Fruit fly (Drosophila melanogaster): ENCODE measurements around the gene mop.
A peak's percentile ranks its signal among the peaks of the same experiment; 100 is the strongest.

Gene mop

DNA sequence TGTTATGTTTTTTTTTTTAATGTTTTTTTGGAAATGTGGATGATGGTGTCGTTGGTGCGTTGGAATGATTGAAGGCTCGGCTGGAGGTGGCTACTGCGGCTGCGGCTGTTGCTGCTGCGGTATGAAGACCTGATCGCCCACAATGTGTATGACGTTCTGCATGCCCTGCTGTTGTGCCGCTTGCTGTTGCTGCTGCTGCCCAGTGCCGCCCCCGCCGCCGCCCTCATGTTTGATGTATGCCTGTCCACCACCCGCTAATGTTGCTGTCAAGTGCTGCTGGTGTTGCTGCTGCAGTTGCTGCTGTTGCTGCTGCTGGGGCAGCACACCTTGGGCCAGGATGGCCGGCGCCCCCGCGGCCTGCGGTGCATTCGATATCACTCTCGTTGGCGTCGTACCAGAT, 23.1 kb downstream of the mop start:
- no peak for TF ChIP-seq Abd-B (GFP tag; optimal IDR thresholded peaks at IDR 0.05)
- no peak for TF ChIP-seq Hr78 (GFP tag; optimal IDR thresholded peaks at IDR 0.05)
- no peak for TF ChIP-seq fru (GFP tag; optimal IDR thresholded peaks at IDR 0.05)
- TF ChIP-seq Dfd (GFP tag; optimal IDR thresholded peaks at IDR 0.05), result peak; percentile 89
- TF ChIP-seq lola (GFP tag; optimal IDR thresholded peaks at IDR 0.05), result no peak

DNA sequence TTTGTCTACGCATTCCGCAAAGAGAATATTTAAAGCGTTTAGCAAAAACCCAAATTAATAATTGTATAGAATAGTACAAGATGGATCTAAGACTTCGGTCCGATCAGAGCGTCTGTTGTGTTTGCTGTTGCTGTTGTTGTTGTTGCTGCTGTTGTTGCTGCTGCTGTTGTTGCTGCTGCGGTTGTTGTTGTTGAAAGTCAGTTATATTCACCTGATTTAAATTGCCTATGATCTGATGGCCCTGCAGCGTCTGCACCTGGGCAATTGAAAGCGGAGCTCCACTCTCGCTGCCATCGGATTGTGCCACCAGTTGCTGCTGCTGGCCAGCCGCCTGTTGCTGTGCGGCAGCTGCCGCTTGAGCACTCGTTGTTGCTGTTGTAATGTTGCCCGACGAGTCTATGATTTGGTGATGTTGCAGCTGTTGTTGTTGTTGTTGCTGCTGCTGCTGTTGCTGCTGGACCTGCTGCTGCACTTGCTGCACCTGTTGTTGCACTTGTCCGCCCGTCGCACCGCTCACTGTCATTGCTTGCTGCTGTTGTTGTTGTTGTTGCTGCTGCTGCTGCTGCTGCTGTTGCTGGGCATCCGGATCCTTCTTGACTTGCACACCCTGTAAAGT, 24.8 kb downstream of the mop start:
- TF ChIP-seq CG9705 (GFP tag; optimal IDR thresholded peaks at IDR 0.05) (no peak), CrebA (GFP tag; optimal IDR thresholded peaks at IDR 0.05; ENCODE audit: borderline replicate concordance) (no peak), Sp1 (GFP tag; optimal IDR thresholded peaks at IDR 0.05) (no peak), Dfd (GFP tag; optimal IDR thresholded peaks at IDR 0.05) (peak; percentile 91), CG32264 (GFP tag; optimal IDR thresholded peaks at IDR 0.05) (no peak), ey (GFP tag; optimal IDR thresholded peaks at IDR 0.05) (no peak), Hr83 (GFP tag; optimal IDR thresholded peaks at IDR 0.05; ENCODE audit: poor library complexity, severe bottlenecking) (no peak), Abd-B (GFP tag; optimal IDR thresholded peaks at IDR 0.05) (no peak)

DNA sequence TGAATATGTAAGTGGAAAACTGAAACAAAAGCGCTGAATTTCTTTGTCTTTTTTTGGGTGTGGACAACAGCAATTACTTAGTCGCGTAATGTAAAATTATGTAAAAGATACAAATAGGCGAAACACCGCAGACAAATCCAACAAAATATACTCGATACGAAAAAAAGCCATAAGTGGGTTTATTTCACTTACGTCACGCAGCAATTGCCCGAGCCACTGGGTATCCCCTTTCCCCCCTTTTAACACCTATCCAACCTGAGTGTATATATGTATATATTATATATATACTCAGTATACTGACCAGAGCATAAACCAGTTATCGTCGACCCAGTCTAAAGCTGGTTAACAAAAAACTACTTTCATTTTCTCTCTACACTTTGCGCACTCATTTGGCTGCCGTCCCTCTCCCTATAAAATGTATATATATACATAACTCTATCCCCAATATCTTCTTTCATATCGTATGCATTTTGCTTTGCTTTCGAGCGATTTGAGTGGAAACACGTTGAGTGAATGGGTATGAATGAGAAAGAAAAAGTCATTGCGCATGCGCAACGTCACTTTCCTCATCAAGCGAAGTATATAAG, 32.7 kb downstream of the mop start:
- no peak for TF ChIP-seq sv (GFP tag; optimal IDR thresholded peaks at IDR 0.05)
- TF ChIP-seq Dif (GFP tag; optimal IDR thresholded peaks at IDR 0.05; ENCODE audit: partially characterized antibody), result no peak
- TF ChIP-seq psq (GFP tag; optimal IDR thresholded peaks at IDR 0.05), result peak; percentile 90
- TF ChIP-seq sage (GFP tag; optimal IDR thresholded peaks at IDR 0.05), result no peak
- no peak for TF ChIP-seq h (GFP tag; optimal IDR thresholded peaks at IDR 0.05)
- TF ChIP-seq CrebA (GFP tag; optimal IDR thresholded peaks at IDR 0.05; ENCODE audit: borderline replicate concordance), result no peak
- TF ChIP-seq CG32264 (GFP tag; optimal IDR thresholded peaks at IDR 0.05), result no peak
- TF ChIP-seq pan (optimal IDR thresholded peaks at IDR 0.05), result no peak
- no peak for TF ChIP-seq CG9705 (GFP tag; optimal IDR thresholded peaks at IDR 0.05)
- TF ChIP-seq Sp1 (GFP tag; optimal IDR thresholded peaks at IDR 0.05), result no peak
- peak; percentile 2 for TF ChIP-seq brk (GFP tag; optimal IDR thresholded peaks at IDR 0.05)
- no peak for TF ChIP-seq Vsx2 (GFP tag; optimal IDR thresholded peaks at IDR 0.05; ENCODE audit: partially characterized antibody)
- no peak for TF ChIP-seq woc (GFP tag; optimal IDR thresholded peaks at IDR 0.05)
- TF ChIP-seq Mio (GFP tag; optimal IDR thresholded peaks at IDR 0.05), result no peak

DNA sequence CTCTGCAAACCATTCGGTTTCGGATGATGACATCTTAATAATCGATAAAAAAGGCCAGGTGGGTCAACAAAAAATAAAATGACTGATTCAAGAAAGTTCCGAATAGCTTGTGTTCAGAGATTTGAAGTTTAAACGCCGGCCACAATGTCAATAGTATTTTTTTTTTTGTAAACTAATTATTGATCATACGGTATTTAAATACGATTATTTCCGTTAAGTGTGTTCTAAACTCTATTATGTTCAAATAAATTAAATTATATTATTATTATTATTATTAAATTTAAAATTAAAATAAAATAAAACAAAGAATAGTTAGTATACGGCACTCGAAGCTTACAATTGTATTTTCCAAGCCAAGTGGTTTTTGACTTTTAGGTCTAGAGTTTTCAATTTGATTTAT, 42.5 kb downstream of the mop start, which contains the start of gene CG13471:
TSS of gene CG13471 (minus strand) at position 101 of the 400 bp plus-strand sequence.
- TF ChIP-seq Jra (GFP tag; optimal IDR thresholded peaks at IDR 0.05), result no peak
- TF ChIP-seq sv (GFP tag; optimal IDR thresholded peaks at IDR 0.05), result no peak
- TF ChIP-seq CG32264 (GFP tag; optimal IDR thresholded peaks at IDR 0.05), result no peak
- no peak for TF ChIP-seq OdsH (GFP tag; optimal IDR thresholded peaks at IDR 0.05)
- no peak for TF ChIP-seq Dif (GFP tag; optimal IDR thresholded peaks at IDR 0.05; ENCODE audit: partially characterized antibody)
- TF ChIP-seq fru (GFP tag; optimal IDR thresholded peaks at IDR 0.05), result no peak
- TF ChIP-seq tai (GFP tag; optimal IDR thresholded peaks at IDR 0.05), result no peak
- no peak for TF ChIP-seq br (GFP tag; optimal IDR thresholded peaks at IDR 0.05)
- TF ChIP-seq N (GFP tag; optimal IDR thresholded peaks at IDR 0.05), result no peak
- no peak for TF ChIP-seq HLH106 (tag; optimal IDR thresholded peaks at IDR 0.05)
- TF ChIP-seq Dfd (GFP tag; optimal IDR thresholded peaks at IDR 0.05), result no peak
- TF ChIP-seq dsf (GFP tag; optimal IDR thresholded peaks at IDR 0.05; ENCODE audit: borderline replicate concordance), result no peak
- no peak for TF ChIP-seq Vsx2 (GFP tag; optimal IDR thresholded peaks at IDR 0.05; ENCODE audit: partially characterized antibody)
- no peak for TF ChIP-seq Rel (GFP tag; optimal IDR thresholded peaks at IDR 0.05)
- TF ChIP-seq Rel (tag; optimal IDR thresholded peaks at IDR 0.05), result no peak
- no peak for TF ChIP-seq Sp1 (GFP tag; optimal IDR thresholded peaks at IDR 0.05)
- no peak for TF ChIP-seq h (GFP tag; optimal IDR thresholded peaks at IDR 0.05)

DNA sequence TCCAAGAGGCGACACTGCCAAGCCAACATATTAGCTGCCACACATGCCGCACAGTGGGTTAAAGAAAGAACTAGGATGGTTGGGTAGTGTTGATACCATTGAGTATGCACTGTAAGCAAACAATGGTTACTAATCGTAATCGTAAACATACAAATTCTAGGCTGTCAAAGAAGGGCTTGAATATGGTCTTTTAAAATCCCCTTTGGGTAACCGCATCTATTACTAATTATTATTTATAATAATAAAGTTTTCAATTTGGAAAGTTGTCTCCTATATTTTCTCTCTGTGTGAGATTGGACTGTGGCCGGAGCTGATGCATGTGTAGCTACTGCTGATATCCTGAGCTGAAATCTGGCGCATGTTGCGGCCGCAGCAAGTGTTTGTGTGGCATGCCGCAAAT, 44.1 kb downstream of the mop start:
- TF ChIP-seq tai (GFP tag; optimal IDR thresholded peaks at IDR 0.05) (no peak), Abd-B (GFP tag; optimal IDR thresholded peaks at IDR 0.05) (no peak), psq (GFP tag; optimal IDR thresholded peaks at IDR 0.05) (no peak), OdsH (GFP tag; optimal IDR thresholded peaks at IDR 0.05) (no peak), Sp1 (GFP tag; optimal IDR thresholded peaks at IDR 0.05) (no peak)

Measured in whole organism, wandering third instar larva.